Fruit fly (Drosophila melanogaster) whole organism, embryonic: ENCODE data around the gene Agpat2.
A peak's percentile ranks its signal among the peaks of the same experiment; 100 is the strongest.

ENCODE experiments used
- Atf3 ChIP-seq: fragments of 200-800 bp; sonication (Bioruptor generic); optimal IDR thresholded peaks from 3 replicates; lab custom pipeline; 2016; ENCODE audit warnings: missing biosample characterization, missing genetic modification characterization
- Atf6 ChIP-seq: fragments of 200-800 bp; sonication (Bioruptor generic); IDR thresholded peaks from 2 replicates; pipeline ENCODE4 v1.3.6; 2022; ENCODE audit warnings: missing biosample characterization, missing genetic modification characterization
- CG10209 ChIP-seq: fragments of 200-800 bp; sonication (Bioruptor generic); optimal IDR thresholded peaks from 3 replicates; lab custom pipeline; 2017; ENCODE audit warnings: missing biosample characterization, mild to moderate bottlenecking, missing genetic modification characterization, missing genetic modification reagents
- CG11696 ChIP-seq: fragments of 200-800 bp; sonication (Bioruptor generic); IDR thresholded peaks from 2 replicates; pipeline ENCODE4 v1.3.6; 2022; ENCODE audit warnings: missing biosample characterization, missing genetic modification characterization
- CG13894 ChIP-seq: fragments of 200-800 bp; sonication (Bioruptor generic); optimal IDR thresholded peaks from 3 replicates; lab custom pipeline; 2018; ENCODE audit warnings: missing biosample characterization, mild to moderate bottlenecking, missing genetic modification characterization, moderate library complexity
- CG14667 ChIP-seq: fragments of 200-800 bp; sonication (Bioruptor generic); IDR thresholded peaks from 2 replicates; pipeline ENCODE4 v1.3.6; 2022; ENCODE audit warnings: missing biosample characterization, missing genetic modification characterization
- CG15514 ChIP-seq: fragments of 200-800 bp; sonication (Bioruptor generic); optimal IDR thresholded peaks from 3 replicates; lab custom pipeline; 2017; ENCODE audit warnings: missing biosample characterization, missing genetic modification characterization, mild to moderate bottlenecking, moderate library complexity, missing genetic modification reagents
- CG15696 ChIP-seq: fragments of 200-800 bp; sonication (Bioruptor generic); optimal IDR thresholded peaks from 2 replicates; lab custom pipeline; 2019; ENCODE audit warnings: missing biosample characterization, mild to moderate bottlenecking, missing genetic modification characterization, moderate library complexity
- CG1602 ChIP-seq: fragments of 200-800 bp; sonication (Bioruptor generic); optimal IDR thresholded peaks from 3 replicates; lab custom pipeline; 2016; ENCODE audit warnings: missing biosample characterization, missing genetic modification characterization
- CG17359 ChIP-seq: fragments of 200-800 bp; sonication (Bioruptor generic); optimal IDR thresholded peaks from 3 replicates; lab custom pipeline; 2018; ENCODE audit warnings: missing biosample characterization, mild to moderate bottlenecking, missing genetic modification characterization, moderate library complexity
- CG18619 ChIP-seq: fragments of 200-800 bp; sonication (Bioruptor generic); optimal IDR thresholded peaks from 3 replicates; lab custom pipeline; 2017; ENCODE audit warnings: missing biosample characterization, mild to moderate bottlenecking, missing genetic modification characterization
- CG2712 ChIP-seq: fragments of 200-800 bp; optimal IDR thresholded peaks from 3 replicates; lab custom pipeline; 2019; ENCODE audit warnings: missing biosample characterization, mild to moderate bottlenecking, missing genetic modification characterization, moderate library complexity
- CG30020 ChIP-seq: fragments of 200-800 bp; optimal IDR thresholded peaks from 2 replicates; lab custom pipeline; 2019; ENCODE audit warnings: missing biosample characterization, mild to moderate bottlenecking, missing genetic modification characterization, moderate library complexity
- CG3065 ChIP-seq: fragments of 200-800 bp; sonication (Bioruptor generic); optimal IDR thresholded peaks from 2 replicates; lab custom pipeline; 2016; ENCODE audit warnings: missing biosample characterization, missing genetic modification characterization
- CG32767 ChIP-seq: fragments of 200-800 bp; sonication (Bioruptor generic); IDR thresholded peaks from 2 replicates; pipeline ENCODE4 v1.3.6; 2022; ENCODE audit warnings: missing biosample characterization, missing genetic modification characterization
- CG3281 ChIP-seq: fragments of 200-800 bp; sonication (Bioruptor generic); optimal IDR thresholded peaks from 3 replicates; lab custom pipeline; 2017; ENCODE audit warnings: missing biosample characterization, mild to moderate bottlenecking, missing genetic modification characterization
- CG34224 ChIP-seq: fragments of 200-800 bp; sonication (Bioruptor generic); IDR thresholded peaks from 3 replicates; pipeline ENCODE4 v1.3.6; 2022; ENCODE audit warnings: missing biosample characterization, missing genetic modification characterization; ENCODE audit not compliant: partially characterized antibody
- CG6254 ChIP-seq: fragments of 200-800 bp; sonication (Bioruptor generic); optimal IDR thresholded peaks from 3 replicates; lab custom pipeline; 2017; ENCODE audit warnings: mild to moderate bottlenecking, missing biosample characterization, missing genetic modification reagents, missing genetic modification characterization
- CG6765 ChIP-seq: fragments of 200-800 bp; sonication (Bioruptor generic); optimal IDR thresholded peaks from 3 replicates; lab custom pipeline; 2017; ENCODE audit warnings: missing biosample characterization, mild to moderate bottlenecking, missing genetic modification characterization
- CG7786 ChIP-seq: fragments of 200-800 bp; sonication (Bioruptor generic); optimal IDR thresholded peaks from 2 replicates; lab custom pipeline; 2016; ENCODE audit warnings: missing biosample characterization, missing genetic modification characterization
- CG7987 ChIP-seq: fragments of 200-800 bp; sonication (Bioruptor generic); optimal IDR thresholded peaks from 2 replicates; lab custom pipeline; 2018; ENCODE audit warnings: missing biosample characterization, mild to moderate bottlenecking, missing genetic modification characterization, moderate library complexity
- CG9215 ChIP-seq: fragments of 200-800 bp; sonication (Bioruptor generic); IDR thresholded peaks from 2 replicates; pipeline ENCODE4 v1.3.6; 2022; ENCODE audit warnings: missing biosample characterization, missing genetic modification characterization
- CG9727 ChIP-seq: fragments of 200-800 bp; sonication (Bioruptor generic); optimal IDR thresholded peaks from 3 replicates; lab custom pipeline; 2017; ENCODE audit warnings: missing biosample characterization, mild to moderate bottlenecking, missing genetic modification characterization
- CG9932 ChIP-seq: fragments of 200-800 bp; sonication (Bioruptor generic); IDR thresholded peaks from 2 replicates; pipeline ENCODE4 v1.3.6; 2022; ENCODE audit warnings: missing biosample characterization, missing genetic modification characterization
- CHES-1-like ChIP-seq: fragments of 200-800 bp; sonication (Bioruptor generic); optimal IDR thresholded peaks from 2 replicates; lab custom pipeline; 2016; ENCODE audit warnings: missing biosample characterization, missing genetic modification characterization
- Camta ChIP-seq: fragments of 200-800 bp; sonication (Bioruptor generic); optimal IDR thresholded peaks from 2 replicates; lab custom pipeline; 2016; ENCODE audit warnings: missing biosample characterization, missing genetic modification characterization
- Deaf1 ChIP-seq: fragments of 200-800 bp; optimal IDR thresholded peaks from 3 replicates; lab custom pipeline; 2019; ENCODE audit warnings: missing biosample characterization, mild to moderate bottlenecking, missing genetic modification characterization, moderate library complexity
- Dref ChIP-seq: fragments of 200-800 bp; sonication (Bioruptor generic); IDR thresholded peaks from 2 replicates; pipeline ENCODE4 v1.3.6; 2022; ENCODE audit warnings: missing biosample characterization, missing genetic modification characterization
- Elba2 ChIP-seq: fragments of 200-800 bp; sonication (Bioruptor generic); optimal IDR thresholded peaks from 3 replicates; lab custom pipeline; 2016; ENCODE audit warnings: missing biosample characterization, missing genetic modification characterization
- Ets65A ChIP-seq: fragments of 200-800 bp; sonication (Bioruptor generic); peaks from one replicate; lab custom pipeline; 2016; ENCODE audit warnings: missing biosample characterization, missing genetic modification characterization
- Hmr ChIP-seq: fragments of 200-800 bp; sonication (Bioruptor generic); optimal IDR thresholded peaks from 3 replicates; lab custom pipeline; 2017; ENCODE audit warnings: mild to moderate bottlenecking, missing biosample characterization, missing genetic modification reagents, missing genetic modification characterization
- Lim3 ChIP-seq: fragments of 200-800 bp; sonication (Bioruptor generic); IDR thresholded peaks from 2 replicates; pipeline ENCODE4 v1.3.6; 2022; ENCODE audit warnings: missing biosample characterization, missing genetic modification characterization
- MTF-1 ChIP-seq: fragments of 200-800 bp; sonication (Bioruptor generic); optimal IDR thresholded peaks from 2 replicates; lab custom pipeline; 2018; ENCODE audit warnings: missing biosample characterization, mild to moderate bottlenecking, missing genetic modification characterization, borderline replicate concordance
- Rfx ChIP-seq: fragments of 200-800 bp; sonication (Bioruptor generic); IDR thresholded peaks from 2 replicates; pipeline ENCODE4 v1.3.6; 2022; ENCODE audit warnings: missing biosample characterization, missing genetic modification characterization
- Scr ChIP-seq: fragments of 200-800 bp; sonication (Bioruptor generic); IDR thresholded peaks from 2 replicates; pipeline ENCODE4 v1.3.6; 2022; ENCODE audit warnings: missing biosample characterization, missing genetic modification characterization; ENCODE audit not compliant: partially characterized antibody
- TFAM ChIP-seq: fragments of 200-800 bp; sonication (Bioruptor generic); optimal IDR thresholded peaks from 2 replicates; lab custom pipeline; 2017; ENCODE audit warnings: missing biosample characterization, missing genetic modification characterization, inconsistent platforms
- ase ChIP-seq: fragments of 200-800 bp; sonication (Bioruptor generic); IDR thresholded peaks from 3 replicates; pipeline ENCODE4 v1.3.6; 2022; ENCODE audit warnings: missing biosample characterization, missing genetic modification characterization
- br ChIP-seq: fragments of >200 bp; optimal IDR thresholded peaks from 2 replicates; lab custom pipeline; 2017
- caup ChIP-seq: fragments of 200-800 bp; sonication (Bioruptor generic); optimal IDR thresholded peaks from 3 replicates; lab custom pipeline; 2017; ENCODE audit warnings: missing biosample characterization, mild to moderate bottlenecking, missing genetic modification characterization, moderate library complexity; ENCODE audit not compliant: severe bottlenecking
- chif ChIP-seq, 2 experiments: fragments of 200-800 bp; sonication (Bioruptor generic); optimal IDR thresholded peaks; 3 replicates each; lab custom pipeline; 2016; ENCODE audit warnings: missing biosample characterization in 2 of 2, missing genetic modification characterization in 2 of 2
- chn ChIP-seq: fragments of 200-800 bp; sonication (Bioruptor generic); optimal IDR thresholded peaks from 2 replicates; lab custom pipeline; 2016; ENCODE audit warnings: missing biosample characterization, missing genetic modification characterization
- dysf ChIP-seq: fragments of 200-800 bp; sonication (Bioruptor generic); IDR thresholded peaks from 3 replicates; pipeline ENCODE4 v1.3.6; 2022; ENCODE audit warnings: missing biosample characterization, missing genetic modification characterization
- grau ChIP-seq: fragments of 200-800 bp; optimal IDR thresholded peaks from 3 replicates; lab custom pipeline; 2019; ENCODE audit warnings: missing biosample characterization, mild to moderate bottlenecking, missing genetic modification characterization, moderate library complexity
- jigr1 ChIP-seq: fragments of 200-800 bp; sonication (Bioruptor generic); IDR thresholded peaks from 3 replicates; pipeline ENCODE4 v1.3.6; 2022; ENCODE audit warnings: missing biosample characterization, missing genetic modification characterization
- kay ChIP-seq: fragments of 200-800 bp; sonication (Bioruptor generic); optimal IDR thresholded peaks from 2 replicates; lab custom pipeline; 2016; ENCODE audit warnings: missing biosample characterization, missing genetic modification characterization
- mirr ChIP-seq: fragments of 200-800 bp; sonication (Bioruptor generic); optimal IDR thresholded peaks from 3 replicates; lab custom pipeline; 2018; ENCODE audit warnings: missing biosample characterization, mild to moderate bottlenecking, missing genetic modification characterization
- nerfin-1 ChIP-seq: fragments of 200-800 bp; sonication (Bioruptor generic); optimal IDR thresholded peaks from 3 replicates; lab custom pipeline; 2019; ENCODE audit warnings: missing biosample characterization, mild to moderate bottlenecking, missing genetic modification characterization, moderate library complexity
- psq ChIP-seq: fragments of 200-800 bp; sonication (Bioruptor generic); optimal IDR thresholded peaks from 2 replicates; lab custom pipeline; 2017; ENCODE audit warnings: missing biosample characterization, missing genetic modification characterization
- pzg ChIP-seq: fragments of 200-800 bp; sonication (Bioruptor generic); optimal IDR thresholded peaks from 3 replicates; lab custom pipeline; 2018; ENCODE audit warnings: missing biosample characterization, mild to moderate bottlenecking, missing genetic modification characterization, moderate library complexity
- so ChIP-seq: fragments of 200-800 bp; sonication (Bioruptor generic); IDR thresholded peaks from 3 replicates; pipeline ENCODE4 v1.3.6; 2022; ENCODE audit warnings: missing biosample characterization, missing genetic modification characterization
- yki ChIP-seq: fragments of >200 bp; optimal IDR thresholded peaks from 3 replicates; lab custom pipeline; 2018

Gene Agpat2

dm6 chr2L:8416350-8417046 lies 47.3 kb downstream of the Agpat2 start (continued):
- peak; percentile 32 for TF ChIP-seq CG15696 (tag; lab: Kevin White, UChicago)
- no peak for TF ChIP-seq CG30020
- TF ChIP-seq dysf (GFP tag; lab: Robert Waterston, UW), result 0 out of 3 replicates have a peak, but pooled peaks have one; percentile 30
- TF ChIP-seq chif (GFP tag; optimal IDR thresholded peaks at IDR 0.05; lab: Kevin White, UChicago), result no peak
- TF ChIP-seq caup (GFP tag; lab: Kevin White, UChicago), result no peak
- no peak for TF ChIP-seq CG11696
- no peak for TF ChIP-seq CG3065
- no peak for TF ChIP-seq CG3281 (GFP tag; lab: Kevin White, UChicago)
- TF ChIP-seq CG2712 (tag; lab: Kevin White, UChicago), result no peak
- peak; percentile 58; the same call in 1 of the 2 replicates for TF ChIP-seq Atf6 (GFP tag; lab: Robert Waterston, UW)
- TF ChIP-seq kay (GFP tag; lab: Kevin White, UChicago), result no peak
- TF ChIP-seq Dref (GFP tag; lab: Robert Waterston, UW), result no peak
- TF ChIP-seq MTF-1 (GFP tag; lab: Kevin White, UChicago), result no peak
- no peak for TF ChIP-seq CG17359 (tag; lab: Kevin White, UChicago)
- peak; percentile 22 for TF ChIP-seq CG9727 (GFP tag; lab: Kevin White, UChicago)
- no peak for TF ChIP-seq Elba2 (GFP tag; lab: Kevin White, UChicago)
- TF ChIP-seq Hmr (GFP tag; lab: Kevin White, UChicago), result peak; percentile 24
- TF ChIP-seq CHES-1-like, result no peak
- TF ChIP-seq ase (GFP tag; lab: Robert Waterston, UW), result no peak
- no peak for TF ChIP-seq mirr (GFP tag; lab: Kevin White, UChicago)
- TF ChIP-seq Scr (GFP tag; lab: Robert Waterston, UW), result no peak
- TF ChIP-seq CG15514 (GFP tag; lab: Kevin White, UChicago), result no peak
- TF ChIP-seq CG18619 (GFP tag; lab: Kevin White, UChicago), result no peak
- peak; percentile 69 for TF ChIP-seq psq (GFP tag; lab: Kevin White, UChicago)
- no peak for TF ChIP-seq so (GFP tag; lab: Robert Waterston, UW)
- TF ChIP-seq CG13894 (tag; lab: Kevin White, UChicago), result no peak
- TF ChIP-seq yki (lab: Kevin White, UChicago), result peak; percentile 1
- TF ChIP-seq nerfin-1 (tag; lab: Kevin White, UChicago), result peak; percentile 2
- no peak for TF ChIP-seq CG7987 (GFP tag; lab: Kevin White, UChicago)
- TF ChIP-seq Deaf1 (tag; lab: Kevin White, UChicago), result peak; percentile 43
- TF ChIP-seq CG9215, result no peak
- TF ChIP-seq CG6254 (GFP tag; lab: Kevin White, UChicago), result peak; percentile 21
- no peak for TF ChIP-seq CG34224 (GFP tag; lab: Robert Waterston, UW)
- TF ChIP-seq CG7786, result no peak
- TF ChIP-seq TFAM, result no peak
- TF ChIP-seq pzg (GFP tag; lab: Kevin White, UChicago), result peak; percentile 11
- no peak for TF ChIP-seq CG6765 (GFP tag; lab: Kevin White, UChicago)
- TF ChIP-seq CG14667 (GFP tag; lab: Robert Waterston, UW), result no peak
- no peak for TF ChIP-seq CG32767 (GFP tag; lab: Robert Waterston, UW)
- peak; percentile 94 for TF ChIP-seq grau (tag; lab: Kevin White, UChicago)
- no peak for TF ChIP-seq Rfx
- peak; percentile 62 for TF ChIP-seq Ets65A (GFP tag; lab: Kevin White, UChicago)
- no peak for TF ChIP-seq jigr1 (GFP tag; lab: Robert Waterston, UW)
- TF ChIP-seq CG1602 (GFP tag; lab: Kevin White, UChicago), result no peak
- TF ChIP-seq chn (GFP tag; lab: Kevin White, UChicago), result peak; percentile 42
- peak; percentile 31; the same call in 1 of the 2 replicates for TF ChIP-seq CG9932
- TF ChIP-seq Atf3, result no peak
- TF ChIP-seq Lim3 (GFP tag; lab: Robert Waterston, UW), result no peak
- peak; percentile 51 for TF ChIP-seq CG10209 (GFP tag; lab: Kevin White, UChicago)
- no peak for TF ChIP-seq Camta (GFP tag; lab: Kevin White, UChicago)
- TF ChIP-seq br (lab: Kevin White, UChicago), result no peak
